Worm (Caenorhabditis elegans) whole organism, L3 larva: Measurements from ENCODE around the gene sdz-9.

Experiments
- R02D3.7 ChIP-seq: fragments of 150-350 bp; optimal IDR thresholded peaks from 2 replicates; lab custom pipeline; 2014; ENCODE audit warnings: missing biosample characterization, missing genetic modification characterization
- ZK546.5 ChIP-seq: sonication (generic microtip); optimal IDR thresholded peaks from 2 replicates; lab custom pipeline; 2017; ENCODE audit warnings: missing biosample characterization, missing genetic modification characterization
- aly-2 ChIP-seq: fragments of 150-350 bp; optimal IDR thresholded peaks from 2 replicates; lab custom pipeline; 2014; ENCODE audit warnings: missing biosample characterization, missing genetic modification characterization
- ama-1 ChIP-seq: fragments of 150-350 bp; optimal IDR thresholded peaks from 2 replicates; lab custom pipeline; 2018
- ceh-16 ChIP-seq: sonication (generic microtip); optimal IDR thresholded peaks from 2 replicates; lab custom pipeline; 2017; ENCODE audit warnings: missing biosample characterization, missing genetic modification characterization
- ceh-28 ChIP-seq: fragments of 150-350 bp; optimal IDR thresholded peaks from 2 replicates; lab custom pipeline; 2014; ENCODE audit warnings: missing biosample characterization, missing genetic modification reagents, missing genetic modification characterization
- ceh-82 ChIP-seq: fragments of 150-350 bp; optimal IDR thresholded peaks from 2 replicates; lab custom pipeline; 2014; ENCODE audit warnings: missing biosample characterization, missing genetic modification characterization
- ceh-9 ChIP-seq: sonication (generic microtip); optimal IDR thresholded peaks from 2 replicates; lab custom pipeline; 2018; ENCODE audit warnings: missing biosample characterization, missing genetic modification characterization
- egl-27 ChIP-seq: sonication (generic microtip); optimal IDR thresholded peaks from 4 replicates; lab custom pipeline; 2017; ENCODE audit warnings: missing biosample characterization, missing genetic modification reagents, missing genetic modification characterization
- egl-5 ChIP-seq: fragments of 150-350 bp; optimal IDR thresholded peaks from 2 replicates; lab custom pipeline; 2017; ENCODE audit warnings: missing biosample characterization, missing genetic modification reagents, missing genetic modification characterization, inconsistent platforms
- fkh-10 ChIP-seq: sonication (generic microtip); optimal IDR thresholded peaks from 2 replicates; lab custom pipeline; 2017; ENCODE audit warnings: missing biosample characterization, missing genetic modification reagents, missing genetic modification characterization
- fos-1 ChIP-seq: fragments of 150-350 bp; optimal IDR thresholded peaks from 2 replicates; lab custom pipeline; 2014; ENCODE audit warnings: missing biosample characterization, missing genetic modification characterization
- hmg-11 ChIP-seq: sonication (generic microtip); optimal IDR thresholded peaks from 2 replicates; lab custom pipeline; 2016; ENCODE audit warnings: missing genetic modification characterization, missing compliant biosample characterization
- jun-1 ChIP-seq: fragments of 150-350 bp; optimal IDR thresholded peaks from 2 replicates; lab custom pipeline; 2014; ENCODE audit warnings: missing biosample characterization, missing genetic modification reagents, missing genetic modification characterization
- lin-15B ChIP-seq: fragments of 150-350 bp; optimal IDR thresholded peaks from 2 replicates; lab custom pipeline; 2014; ENCODE audit warnings: missing biosample characterization, missing genetic modification characterization
- lin-39 ChIP-seq: fragments of 150-350 bp; optimal IDR thresholded peaks from 2 replicates; lab custom pipeline; 2018; ENCODE audit warnings: missing biosample characterization, missing genetic modification reagents, missing genetic modification characterization
- lsy-12 ChIP-seq: sonication (generic microtip); optimal IDR thresholded peaks from 2 replicates; lab custom pipeline; 2016; ENCODE audit warnings: mild to moderate bottlenecking, missing genetic modification characterization, missing compliant biosample characterization
- nfya-1 ChIP-seq: sonication (generic microtip); optimal IDR thresholded peaks from 2 replicates; lab custom pipeline; 2017; ENCODE audit warnings: missing genetic modification characterization, mild to moderate bottlenecking, missing compliant biosample characterization, antibody characterized with exemption, moderate library complexity; ENCODE audit not compliant: insufficient read depth
- nhr-23 ChIP-seq: fragments of 150-350 bp; optimal IDR thresholded peaks from 2 replicates; lab custom pipeline; 2014; ENCODE audit warnings: missing biosample characterization, missing genetic modification reagents, missing genetic modification characterization
- nhr-237 ChIP-seq: fragments of 150-350 bp; optimal IDR thresholded peaks from 2 replicates; lab custom pipeline; 2014; ENCODE audit warnings: missing biosample characterization, missing genetic modification characterization
- nhr-25 ChIP-seq: sonication (generic microtip); optimal IDR thresholded peaks from 2 replicates; lab custom pipeline; 2017; ENCODE audit warnings: missing biosample characterization, missing genetic modification characterization
- nhr-28 ChIP-seq: fragments of 150-350 bp; optimal IDR thresholded peaks from 2 replicates; lab custom pipeline; 2014; ENCODE audit warnings: missing biosample characterization, missing genetic modification characterization
- nhr-43 ChIP-seq: sonication (generic microtip); optimal IDR thresholded peaks from 2 replicates; lab custom pipeline; 2016; ENCODE audit warnings: mild to moderate bottlenecking, missing genetic modification characterization, missing compliant biosample characterization; ENCODE audit not compliant: poor library complexity, severe bottlenecking
- nhr-67 ChIP-seq: fragments of 150-350 bp; optimal IDR thresholded peaks from 2 replicates; lab custom pipeline; 2014; ENCODE audit warnings: missing biosample characterization, missing genetic modification characterization
- nhr-76 ChIP-seq: fragments of 150-350 bp; sonication (generic microtip); optimal IDR thresholded peaks from 5 replicates; lab custom pipeline; 2014; ENCODE audit warnings: missing biosample characterization, missing genetic modification characterization
- pqm-1 ChIP-seq: fragments of 150-350 bp; optimal IDR thresholded peaks from 2 replicates; lab custom pipeline; 2017; ENCODE audit warnings: missing biosample characterization, missing genetic modification characterization, inconsistent platforms
- sea-2 ChIP-seq: fragments of 150-350 bp; sonication (generic microtip); optimal IDR thresholded peaks from 4 replicates; lab custom pipeline; 2014; ENCODE audit warnings: missing biosample characterization, missing genetic modification reagents, missing genetic modification characterization
- skn-1 ChIP-seq: fragments of 150-350 bp; optimal IDR thresholded peaks from 2 replicates; lab custom pipeline; 2014; ENCODE audit warnings: missing biosample characterization, missing genetic modification characterization
- snpc-4 ChIP-seq: fragments of 150-350 bp; optimal IDR thresholded peaks from 2 replicates; lab custom pipeline; 2014; ENCODE audit warnings: missing biosample characterization, missing genetic modification characterization
- tbx-2 ChIP-seq: sonication (generic microtip); optimal IDR thresholded peaks from 2 replicates; lab custom pipeline; 2016; ENCODE audit warnings: mild to moderate bottlenecking, missing genetic modification characterization, missing compliant biosample characterization
- unc-39 ChIP-seq: sonication (generic microtip); optimal IDR thresholded peaks from 4 replicates; lab custom pipeline; 2017; ENCODE audit warnings: missing biosample characterization, missing genetic modification characterization
- unc-62 ChIP-seq: fragments of 150-350 bp; sonication (generic microtip); optimal IDR thresholded peaks from 4 replicates; lab custom pipeline; 2014; ENCODE audit warnings: missing biosample characterization, missing genetic modification reagents, missing genetic modification characterization
- zag-1 ChIP-seq: fragments of 150-350 bp; optimal IDR thresholded peaks from 2 replicates; lab custom pipeline; 2014; ENCODE audit warnings: missing biosample characterization, missing genetic modification characterization
- ztf-4 ChIP-seq: fragments of 150-350 bp; optimal IDR thresholded peaks from 2 replicates; lab custom pipeline; 2014; ENCODE audit warnings: missing biosample characterization, missing genetic modification characterization

The sdz-9 gene

ce11 chrII:2734735-2735134 lies 38.7 kb downstream of the sdz-9 start:
- TF ChIP-seq R02D3.7: no peak
- peak; percentile 40 for TF ChIP-seq hmg-11 (tag; lab: Kevin White, UChicago)
- peak; percentile 32 for TF ChIP-seq nhr-25 (tag; lab: Kevin White, UChicago)
- TF ChIP-seq egl-27 (tag; lab: Kevin White, UChicago): no peak
- peak; percentile 23 for TF ChIP-seq snpc-4
- TF ChIP-seq ama-1 (lab: Kevin White, UChicago): no peak
- TF ChIP-seq lin-39 (tag; lab: Kevin White, UChicago): peak; percentile 61
- TF ChIP-seq jun-1 (tag; lab: Kevin White, UChicago): peak; percentile 17
- TF ChIP-seq lsy-12 (tag; lab: Kevin White, UChicago): no peak
- TF ChIP-seq nhr-23 (tag; lab: Kevin White, UChicago): peak; percentile 20
- peak; percentile 79 for TF ChIP-seq nfya-1

ce11 chrII:2734266-2734665 lies 39.2 kb downstream of the sdz-9 start:
- TF ChIP-seq nhr-28 (no peak), tbx-2 (no peak), ceh-16 (tag; lab: Kevin White, UChicago) (no peak), ZK546.5 (tag; lab: Kevin White, UChicago) (no peak), ceh-9 (tag; lab: Kevin White, UChicago) (no peak), nfya-1 (no peak), ztf-4 (tag; lab: Kevin White, UChicago) (no peak), nhr-76 (tag; lab: Kevin White, UChicago) (no peak), lin-15B (tag; lab: Kevin White, UChicago) (no peak), R02D3.7 (no peak), egl-5 (no peak), hmg-11 (tag; lab: Kevin White, UChicago) (no peak), nhr-237 (tag; lab: Kevin White, UChicago) (no peak)

ce11 chrII:2730647-2731046 lies 42.8 kb downstream of the sdz-9 start:
- TF ChIP-seq skn-1: no peak
- peak; percentile 61 for TF ChIP-seq fkh-10 (GFP tag; lab: Kevin White, UChicago)

ce11 chrII:2726774-2727173 lies 46.7 kb downstream of the sdz-9 start:
- no peak for TF ChIP-seq fos-1 (tag; lab: Kevin White, UChicago)
- no peak for TF ChIP-seq fkh-10 (GFP tag; lab: Kevin White, UChicago)
- TF ChIP-seq nhr-28: no peak
- no peak for TF ChIP-seq ZK546.5 (tag; lab: Kevin White, UChicago)
- TF ChIP-seq ceh-28: no peak
- no peak for TF ChIP-seq egl-5
- TF ChIP-seq hmg-11 (tag; lab: Kevin White, UChicago): no peak
- TF ChIP-seq sea-2 (GFP tag; lab: Kevin White, UChicago): no peak
- TF ChIP-seq unc-39 (tag; lab: Kevin White, UChicago): no peak
- no peak for TF ChIP-seq ama-1 (lab: Kevin White, UChicago)
- TF ChIP-seq nhr-76 (tag; lab: Kevin White, UChicago): no peak
- no peak for TF ChIP-seq skn-1
- TF ChIP-seq nhr-67 (tag; lab: Kevin White, UChicago): no peak
- TF ChIP-seq ceh-9 (tag; lab: Kevin White, UChicago): no peak
- TF ChIP-seq zag-1 (tag; lab: Kevin White, UChicago): no peak
- no peak for TF ChIP-seq nfya-1
- TF ChIP-seq, all 47 proteins: peak for 0

ce11 chrII:2725561-2725960 lies 47.9 kb downstream of the sdz-9 start, which contains the start of the genes T05A8.11 and nep-2:
Gene T05A8.11, minus strand, starts transcription at chrII:2725661.
Gene nep-2, minus strand, starts transcription at chrII:2725752.
- TF ChIP-seq fos-1 (tag; lab: Kevin White, UChicago) (no peak), nhr-43 (tag; lab: Kevin White, UChicago) (no peak), aly-2 (no peak), pqm-1 (no peak), ama-1 (lab: Kevin White, UChicago) (no peak), R02D3.7 (no peak), unc-62 (GFP tag; lab: Kevin White, UChicago) (no peak), ceh-82 (tag; lab: Kevin White, UChicago) (no peak)
